Worm (Caenorhabditis elegans) whole organism, L3 larva: ENCODE results near the gene Y45F10D.6.

Experiments used
- R02D3.7 ChIP-seq: fragments of 150-350 bp; optimal IDR thresholded peaks from 2 replicates; lab custom pipeline; 2014; ENCODE audit warnings: missing biosample characterization, missing genetic modification characterization
- ZK546.5 ChIP-seq: sonication (generic microtip); optimal IDR thresholded peaks from 2 replicates; lab custom pipeline; 2017; ENCODE audit warnings: missing biosample characterization, missing genetic modification characterization
- fkh-10 ChIP-seq: sonication (generic microtip); optimal IDR thresholded peaks from 2 replicates; lab custom pipeline; 2017; ENCODE audit warnings: missing biosample characterization, missing genetic modification reagents, missing genetic modification characterization
- mdl-1 ChIP-seq: fragments of 150-350 bp; optimal IDR thresholded peaks from 2 replicates; lab custom pipeline; 2014; ENCODE audit warnings: missing biosample characterization, missing genetic modification characterization
- nhr-11 ChIP-seq: fragments of 150-350 bp; optimal IDR thresholded peaks from 2 replicates; lab custom pipeline; 2014; ENCODE audit warnings: missing biosample characterization, missing genetic modification characterization
- nhr-12 ChIP-seq: fragments of 150-350 bp; optimal IDR thresholded peaks from 2 replicates; lab custom pipeline; 2014; ENCODE audit warnings: missing biosample characterization, missing genetic modification characterization
- nhr-23 ChIP-seq: fragments of 150-350 bp; optimal IDR thresholded peaks from 2 replicates; lab custom pipeline; 2014; ENCODE audit warnings: missing biosample characterization, missing genetic modification reagents, missing genetic modification characterization
- nhr-237 ChIP-seq: fragments of 150-350 bp; optimal IDR thresholded peaks from 2 replicates; lab custom pipeline; 2014; ENCODE audit warnings: missing biosample characterization, missing genetic modification characterization
- nhr-25 ChIP-seq: sonication (generic microtip); optimal IDR thresholded peaks from 2 replicates; lab custom pipeline; 2017; ENCODE audit warnings: missing biosample characterization, missing genetic modification characterization
- pqm-1 ChIP-seq: fragments of 150-350 bp; optimal IDR thresholded peaks from 2 replicates; lab custom pipeline; 2017; ENCODE audit warnings: missing biosample characterization, missing genetic modification characterization, inconsistent platforms
- skn-1 ChIP-seq: fragments of 150-350 bp; optimal IDR thresholded peaks from 2 replicates; lab custom pipeline; 2014; ENCODE audit warnings: missing biosample characterization, missing genetic modification characterization
- snpc-4 ChIP-seq: fragments of 150-350 bp; optimal IDR thresholded peaks from 2 replicates; lab custom pipeline; 2014; ENCODE audit warnings: missing biosample characterization, missing genetic modification characterization
- unc-62 ChIP-seq: fragments of 150-350 bp; sonication (generic microtip); optimal IDR thresholded peaks from 4 replicates; lab custom pipeline; 2014; ENCODE audit warnings: missing biosample characterization, missing genetic modification reagents, missing genetic modification characterization
- ztf-11 ChIP-seq: fragments of 150-350 bp; optimal IDR thresholded peaks from 2 replicates; lab custom pipeline; 2014; ENCODE audit warnings: missing biosample characterization, missing genetic modification characterization

DNA sequence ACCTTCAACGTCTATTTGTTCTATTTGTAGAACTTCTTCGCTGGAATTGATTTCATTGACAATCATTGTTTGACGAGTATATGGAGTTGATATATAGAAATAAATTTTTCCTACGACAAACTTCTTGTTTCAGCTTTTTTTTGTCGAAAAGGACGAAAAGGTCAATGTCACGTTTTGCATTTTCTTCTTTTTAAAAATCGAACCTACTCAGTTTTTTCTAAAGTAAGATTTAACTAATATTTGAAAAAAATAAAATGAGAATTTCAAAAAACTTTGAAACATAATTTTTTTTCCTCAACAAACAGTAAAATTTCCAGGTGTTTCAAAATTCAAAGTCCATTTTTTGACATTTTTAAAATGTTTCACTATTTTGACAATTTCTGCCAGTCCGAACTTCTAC lies 38.6 kb upstream of the Y45F10D.6 start, which contains the start of gene H08M01.1:
- no peak for TF ChIP-seq nhr-11 (tag; lab: Kevin White, UChicago)
- no peak for TF ChIP-seq fkh-10
- no peak for TF ChIP-seq nhr-237 (tag; lab: Kevin White, UChicago)
- TF ChIP-seq mdl-1 (tag; lab: Kevin White, UChicago), result no peak
- no peak for TF ChIP-seq snpc-4 (tag; lab: Kevin White, UChicago)
- TF ChIP-seq ZK546.5, result no peak
- TF ChIP-seq ztf-11 (tag; lab: Kevin White, UChicago), result no peak
- no peak for TF ChIP-seq unc-62
- no peak for TF ChIP-seq R02D3.7
- TF ChIP-seq nhr-25, result no peak
- TF ChIP-seq nhr-23 (tag; lab: Kevin White, UChicago), result no peak
- no peak for TF ChIP-seq nhr-12
- TF ChIP-seq pqm-1 (tag; lab: Kevin White, UChicago), result no peak
- TF ChIP-seq skn-1 (tag; lab: Kevin White, UChicago), result no peak
